Worm (Caenorhabditis elegans): Measurements from ENCODE around the gene str-40.

str-40 gene

ce11 chrV:3039282-3039681, 29.7 kb downstream of the str-40 start, which contains the start of gene chpf-2:
Gene chpf-2, minus strand, starts transcription at chrV:3039382.
- TF ChIP-seq nhr-19 (GFP tag; conservative IDR thresholded peaks at IDR 0.05) (no peak), sup-37 (GFP tag; optimal IDR thresholded peaks at IDR 0.05) (no peak), lir-3 (tag; optimal IDR thresholded peaks at IDR 0.05; ENCODE audit: poor library complexity) (no peak), snu-23 (GFP tag; optimal IDR thresholded peaks at IDR 0.05) (peak; percentile 14), aly-2 (tag; optimal IDR thresholded peaks at IDR 0.05) (no peak), mep-1 (tag; optimal IDR thresholded peaks at IDR 0.05) (no peak), ets-5 (GFP tag; IDR thresholded peaks at IDR 0.05) (no peak), mef-2 (tag; optimal IDR thresholded peaks at IDR 0.05) (no peak), nhr-12 (tag; optimal IDR thresholded peaks at IDR 0.05) (no peak), zag-1 (tag; optimal IDR thresholded peaks at IDR 0.05) (no peak), pag-3 (tag; optimal IDR thresholded peaks at IDR 0.05; ENCODE audit: borderline replicate concordance, insufficient read depth) (no peak), irx-1 (tag; optimal IDR thresholded peaks at IDR 0.05) (no peak), efl-1 (optimal IDR thresholded peaks at IDR 0.05) (no peak), efl-1 (GFP tag; optimal IDR thresholded peaks at IDR 0.05 in 1 of 2) (no peak), mab-9 (GFP tag; IDR thresholded peaks at IDR 0.05) (no peak), dpl-1 (GFP tag; optimal IDR thresholded peaks at IDR 0.05) (no peak), blmp-1 (tag; optimal IDR thresholded peaks at IDR 0.05) (peak; percentile 74), lin-35 (GFP tag; optimal IDR thresholded peaks at IDR 0.05) (peak in 1 of 2 experiments; percentile 11), elt-2 (tag; optimal IDR thresholded peaks at IDR 0.05) (no peak), jun-1 (tag; optimal IDR thresholded peaks at IDR 0.05) (no peak), hlh-4 (tag; optimal IDR thresholded peaks at IDR 0.05) (no peak), xbp-1 (tag; optimal IDR thresholded peaks at IDR 0.05) (no peak), unc-98 (GFP tag; IDR thresholded peaks at IDR 0.05) (no peak), nhr-85 (tag) (peak; percentile 17), ceh-88 (GFP tag; IDR thresholded peaks at IDR 0.05) (no peak), nhr-90 (tag; optimal IDR thresholded peaks at IDR 0.05; ENCODE audit: poor library complexity) (no peak), hpl-2 (GFP tag; optimal IDR thresholded peaks at IDR 0.05) (no peak), ama-1 (optimal IDR thresholded peaks at IDR 0.05) (no peak), nhr-77 (tag; optimal IDR thresholded peaks at IDR 0.05) (no peak), nhr-20 (tag; optimal IDR thresholded peaks at IDR 0.05) (peak; percentile 37), efl-3 (GFP tag; optimal IDR thresholded peaks at IDR 0.05) (no peak), ceh-8 (GFP tag; optimal IDR thresholded peaks at IDR 0.05) (no peak), lin-13 (GFP tag; optimal IDR thresholded peaks at IDR 0.05) (no peak), mdl-1 (tag; optimal IDR thresholded peaks at IDR 0.05) (no peak), C04F5.9 (tag; optimal IDR thresholded peaks at IDR 0.05) (no peak), nhr-84 (tag; optimal IDR thresholded peaks at IDR 0.05) (no peak), isw-1 (GFP tag; IDR thresholded peaks at IDR 0.05) (no peak), Y116A8C.19 (tag; optimal IDR thresholded peaks at IDR 0.05; ENCODE audit: borderline replicate concordance) (no peak), snpc-4 (tag; optimal IDR thresholded peaks at IDR 0.05) (no peak)

- TF ChIP-seq lin-35 (GFP tag; optimal IDR thresholded peaks at IDR 0.05): no peak
- TF ChIP-seq unc-130 (tag; optimal IDR thresholded peaks at IDR 0.05): no peak
- no peak for TF ChIP-seq sup-37 (GFP tag; optimal IDR thresholded peaks at IDR 0.05)
- no peak for TF ChIP-seq aha-1 (tag; optimal IDR thresholded peaks at IDR 0.05)
Observed at ce11 chrV:3038058-3038457, 30.9 kb downstream of the str-40 start.

ce11 chrV:3034236-3034635, 34.8 kb downstream of the str-40 start, which contains the start of gene srw-8:
Gene srw-8, minus strand, starts transcription at chrV:3034336.
- TF ChIP-seq fkh-8 (tag; optimal IDR thresholded peaks at IDR 0.05) (no peak), elt-2 (tag; optimal IDR thresholded peaks at IDR 0.05) (no peak), sup-37 (GFP tag; optimal IDR thresholded peaks at IDR 0.05) (no peak), lin-15B (tag; optimal IDR thresholded peaks at IDR 0.05) (no peak), nhr-19 (GFP tag; conservative IDR thresholded peaks at IDR 0.05) (no peak), swsn-7 (tag; optimal IDR thresholded peaks at IDR 0.05) (no peak), pag-3 (tag; optimal IDR thresholded peaks at IDR 0.05; ENCODE audit: borderline replicate concordance, insufficient read depth) (no peak), unc-30 (tag; optimal IDR thresholded peaks at IDR 0.05) (no peak), C04F5.9 (tag; optimal IDR thresholded peaks at IDR 0.05) (no peak), skn-1 (tag; optimal IDR thresholded peaks at IDR 0.05) (no peak), dsc-1 (tag; optimal IDR thresholded peaks at IDR 0.05) (no peak), pqm-1 (tag; optimal IDR thresholded peaks at IDR 0.05) (no peak), hlh-17 (GFP tag; optimal IDR thresholded peaks at IDR 0.05; ENCODE audit: borderline replicate concordance) (no peak), rnt-1 (tag; optimal IDR thresholded peaks at IDR 0.05) (no peak), fkh-10 (GFP tag; optimal IDR thresholded peaks at IDR 0.05) (no peak)

Measured in whole organism, L1 larva.